Worm (Caenorhabditis elegans): Measurements from ENCODE around the gene spin-2.

- TF ChIP-seq nhr-23 (tag; optimal IDR thresholded peaks at IDR 0.05) (peak; percentile 6), nhr-76 (tag; optimal IDR thresholded peaks at IDR 0.05) (no peak), nfya-1 (tag; optimal IDR thresholded peaks at IDR 0.05; ENCODE audit: insufficient read depth) (no peak), mml-1 (tag; optimal IDR thresholded peaks at IDR 0.05) (no peak), zag-1 (tag; optimal IDR thresholded peaks at IDR 0.05) (no peak), ama-1 (optimal IDR thresholded peaks at IDR 0.05) (peak; percentile 61), lin-15B (tag; optimal IDR thresholded peaks at IDR 0.05) (no peak), fos-1 (tag; optimal IDR thresholded peaks at IDR 0.05) (no peak), nhr-237 (tag; optimal IDR thresholded peaks at IDR 0.05) (no peak), egl-5 (tag; optimal IDR thresholded peaks at IDR 0.05) (no peak), snpc-4 (tag; optimal IDR thresholded peaks at IDR 0.05) (no peak), unc-62 (GFP tag; optimal IDR thresholded peaks at IDR 0.05) (no peak), nhr-77 (tag; optimal IDR thresholded peaks at IDR 0.05) (no peak)
Observed at ce11 chrIV:13082106-13082505, 4.7 kb upstream of the spin-2 start.

Data from whole organism, L3 larva.